Worm (Caenorhabditis elegans) whole organism, L2 larva: ENCODE results near the gene lin-18.

Experiments used
- ama-1 ChIP-seq: fragments of 150-350 bp; optimal IDR thresholded peaks from 2 replicates; lab custom pipeline; 2018; ENCODE audit warnings: inconsistent platforms
- ceh-82 ChIP-seq: fragments of 150-350 bp; optimal IDR thresholded peaks from 2 replicates; lab custom pipeline; 2014; ENCODE audit warnings: missing biosample characterization, missing genetic modification characterization
- elt-3 ChIP-seq: sonication (generic microtip); optimal IDR thresholded peaks from 2 replicates; lab custom pipeline; 2017; ENCODE audit warnings: missing biosample characterization, missing genetic modification characterization
- fos-1 ChIP-seq: fragments of 150-350 bp; optimal IDR thresholded peaks from 2 replicates; lab custom pipeline; 2014; ENCODE audit warnings: missing biosample characterization, missing genetic modification characterization
- lsy-2 ChIP-seq, 2 experiments: fragments of 150-350 bp in 1 of 2; sonication (generic microtip) in 1 of 2; optimal IDR thresholded peaks; 2 replicates each; lab custom pipeline; 2014 to 2017; ENCODE audit warnings: missing biosample characterization in 2 of 2, missing genetic modification characterization in 2 of 2
- mab-5 ChIP-seq: fragments of 150-350 bp; optimal IDR thresholded peaks from 2 replicates; lab custom pipeline; 2014; ENCODE audit warnings: missing biosample characterization, missing genetic modification characterization
- nhr-11 ChIP-seq: fragments of 150-350 bp; optimal IDR thresholded peaks from 2 replicates; lab custom pipeline; 2014; ENCODE audit warnings: missing biosample characterization, missing genetic modification characterization
- nhr-23 ChIP-seq: fragments of 150-350 bp; optimal IDR thresholded peaks from 2 replicates; lab custom pipeline; 2014; ENCODE audit warnings: missing biosample characterization, missing genetic modification reagents, missing genetic modification characterization
- nhr-237 ChIP-seq: fragments of 150-350 bp; optimal IDR thresholded peaks from 2 replicates; lab custom pipeline; 2014; ENCODE audit warnings: missing biosample characterization, missing genetic modification characterization
- nhr-77 ChIP-seq: fragments of 150-350 bp; optimal IDR thresholded peaks from 2 replicates; lab custom pipeline; 2014; ENCODE audit warnings: missing biosample characterization, missing genetic modification characterization
- skn-1 ChIP-seq: sonication (generic microtip); optimal IDR thresholded peaks from 2 replicates; lab custom pipeline; 2017; ENCODE audit warnings: missing biosample characterization, missing genetic modification characterization
- unc-62 ChIP-seq: fragments of 150-350 bp; optimal IDR thresholded peaks from 2 replicates; lab custom pipeline; 2014; ENCODE audit warnings: missing biosample characterization, missing genetic modification reagents, missing genetic modification characterization
- ztf-11 ChIP-seq: sonication (generic microtip); optimal IDR thresholded peaks from 2 replicates; lab custom pipeline; 2017; ENCODE audit warnings: missing biosample characterization, missing genetic modification characterization

- TF ChIP-seq nhr-23 (tag; lab: Kevin White, UChicago) (no peak), lsy-2 (tag; optimal IDR thresholded peaks at IDR 0.05; lab: Kevin White, UChicago) (no peak), nhr-77 (tag; lab: Kevin White, UChicago) (no peak), elt-3 (no peak), ztf-11 (tag; lab: Kevin White, UChicago) (no peak), fos-1 (no peak), mab-5 (tag; lab: Kevin White, UChicago) (no peak), ama-1 (lab: Kevin White, UChicago) (no peak), skn-1 (no peak), unc-62 (GFP tag; lab: Kevin White, UChicago) (no peak), ceh-82 (tag; lab: Kevin White, UChicago) (no peak), nhr-237 (tag; lab: Kevin White, UChicago) (no peak), nhr-11 (tag; lab: Kevin White, UChicago) (no peak)
Observed at ce11 chrX:3943213-3943612, 15.1 kb upstream of the lin-18 start, which contains the start of gene ptp-4A2.
